Worm (Caenorhabditis elegans): ENCODE results near the gene T27D12.6.

The T27D12.6 gene

ce11 chrII:11841653-11842052, 6.3 kb downstream of the T27D12.6 start:
- TF ChIP-seq ceh-82 (tag; optimal IDR thresholded peaks at IDR 0.05) (no peak), sem-4 (tag; optimal IDR thresholded peaks at IDR 0.05) (no peak), mbf-1 (tag; optimal IDR thresholded peaks at IDR 0.05) (no peak), nhr-77 (tag; optimal IDR thresholded peaks at IDR 0.05) (no peak), ceh-16 (tag; optimal IDR thresholded peaks at IDR 0.05) (no peak), lsy-2 (tag; optimal IDR thresholded peaks at IDR 0.05) (no peak), nhr-237 (tag; optimal IDR thresholded peaks at IDR 0.05) (no peak), sma-3 (GFP tag; optimal IDR thresholded peaks at IDR 0.05) (peak; percentile 55), nhr-12 (tag; optimal IDR thresholded peaks at IDR 0.05) (no peak), Y55F3AM.14 (GFP tag; optimal IDR thresholded peaks at IDR 0.05) (no peak), nhr-11 (tag; optimal IDR thresholded peaks at IDR 0.05) (no peak), nhr-21 (tag; optimal IDR thresholded peaks at IDR 0.05) (peak; percentile 28), ztf-1 (GFP tag; conservative IDR thresholded peaks at IDR 0.05) (no peak), R02D3.7 (tag; optimal IDR thresholded peaks at IDR 0.05) (no peak), snpc-4 (tag; optimal IDR thresholded peaks at IDR 0.05) (peak; percentile 57), fos-1 (tag; optimal IDR thresholded peaks at IDR 0.05) (no peak)

DNA sequence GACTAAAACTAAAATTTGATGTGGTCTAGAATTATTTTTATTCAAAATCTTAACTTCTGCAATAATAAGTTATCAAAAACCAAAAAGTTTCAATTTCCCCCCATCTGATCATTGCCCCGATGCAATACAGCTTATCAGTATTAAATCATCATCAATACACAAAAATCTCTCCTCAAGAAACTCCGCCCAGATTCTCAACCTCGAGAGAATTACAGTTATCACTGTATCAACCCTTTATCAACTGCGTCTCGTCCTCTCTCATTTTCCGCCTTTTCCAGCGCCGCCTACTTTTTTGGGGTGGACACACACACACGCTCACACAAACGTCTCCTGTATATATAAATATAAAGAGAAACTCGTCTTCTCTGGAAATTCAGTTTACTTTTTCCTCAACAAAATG, 7.0 kb downstream of the T27D12.6 start, which contains the start of gene T27D12.1:
Gene T27D12.1, plus strand, starts transcription at position 301 of the 400 bp plus-strand sequence.
- TF ChIP-seq alr-1 (tag; optimal IDR thresholded peaks at IDR 0.05) (no peak), dmd-4 (tag; optimal IDR thresholded peaks at IDR 0.05) (no peak), nhr-25 (tag; optimal IDR thresholded peaks at IDR 0.05) (peak; percentile 16), nhr-12 (tag; optimal IDR thresholded peaks at IDR 0.05) (no peak), blmp-1 (tag; optimal IDR thresholded peaks at IDR 0.05; ENCODE audit: insufficient read depth) (peak; percentile 3), ztf-11 (tag; optimal IDR thresholded peaks at IDR 0.05) (no peak), peb-1 (tag; optimal IDR thresholded peaks at IDR 0.05) (no peak), ceh-82 (tag; optimal IDR thresholded peaks at IDR 0.05) (no peak), elt-1 (tag; optimal IDR thresholded peaks at IDR 0.05) (no peak), Y55F3AM.14 (GFP tag; optimal IDR thresholded peaks at IDR 0.05) (no peak), nhr-11 (tag; optimal IDR thresholded peaks at IDR 0.05) (no peak)

- no peak for TF ChIP-seq snpc-4 (tag; optimal IDR thresholded peaks at IDR 0.05)
Measured at ce11 chrII:11842766-11843165, 7.5 kb downstream of the T27D12.6 start.

ce11 chrII:11843441-11843840, 8.1 kb downstream of the T27D12.6 start:
- TF ChIP-seq nhr-129 (tag; optimal IDR thresholded peaks at IDR 0.05) (no peak), elt-1 (tag; optimal IDR thresholded peaks at IDR 0.05) (no peak), ztf-4 (tag; optimal IDR thresholded peaks at IDR 0.05) (no peak), nhr-21 (tag; optimal IDR thresholded peaks at IDR 0.05) (peak; percentile 71), nhr-77 (tag; optimal IDR thresholded peaks at IDR 0.05) (no peak), lin-13 (GFP tag; optimal IDR thresholded peaks at IDR 0.05) (no peak), F13H6.1 (tag; optimal IDR thresholded peaks at IDR 0.05) (no peak), elt-3 (tag; optimal IDR thresholded peaks at IDR 0.05) (no peak), nhr-237 (tag; optimal IDR thresholded peaks at IDR 0.05) (no peak), sma-3 (GFP tag; optimal IDR thresholded peaks at IDR 0.05) (peak; percentile 35), unc-62 (GFP tag; optimal IDR thresholded peaks at IDR 0.05) (no peak), mdl-1 (tag; optimal IDR thresholded peaks at IDR 0.05) (no peak), skn-1 (tag; optimal IDR thresholded peaks at IDR 0.05) (no peak), unc-55 (GFP tag; optimal IDR thresholded peaks at IDR 0.05) (no peak), sma-9 (GFP tag; optimal IDR thresholded peaks at IDR 0.05) (peak; percentile 74), sma-9 (tag; optimal IDR thresholded peaks at IDR 0.05) (no peak), lin-11 (tag; optimal IDR thresholded peaks at IDR 0.05) (no peak), ama-1 (optimal IDR thresholded peaks at IDR 0.05) (peak; percentile 45), mbf-1 (tag; optimal IDR thresholded peaks at IDR 0.05) (no peak), aly-2 (tag; optimal IDR thresholded peaks at IDR 0.05) (no peak), nhr-25 (tag; optimal IDR thresholded peaks at IDR 0.05) (no peak), blmp-1 (tag; optimal IDR thresholded peaks at IDR 0.05; ENCODE audit: insufficient read depth) (no peak), ztf-11 (tag; optimal IDR thresholded peaks at IDR 0.05) (no peak), peb-1 (tag; optimal IDR thresholded peaks at IDR 0.05) (no peak), mab-5 (tag; optimal IDR thresholded peaks at IDR 0.05) (no peak), sem-4 (tag; optimal IDR thresholded peaks at IDR 0.05) (no peak), zag-1 (tag; optimal IDR thresholded peaks at IDR 0.05) (no peak)
